Fruit fly (Drosophila melanogaster): Measurements from ENCODE around the gene sowah.
A peak's percentile ranks its signal among the peaks of the same experiment; 100 is the strongest.

Gene sowah

DNA sequence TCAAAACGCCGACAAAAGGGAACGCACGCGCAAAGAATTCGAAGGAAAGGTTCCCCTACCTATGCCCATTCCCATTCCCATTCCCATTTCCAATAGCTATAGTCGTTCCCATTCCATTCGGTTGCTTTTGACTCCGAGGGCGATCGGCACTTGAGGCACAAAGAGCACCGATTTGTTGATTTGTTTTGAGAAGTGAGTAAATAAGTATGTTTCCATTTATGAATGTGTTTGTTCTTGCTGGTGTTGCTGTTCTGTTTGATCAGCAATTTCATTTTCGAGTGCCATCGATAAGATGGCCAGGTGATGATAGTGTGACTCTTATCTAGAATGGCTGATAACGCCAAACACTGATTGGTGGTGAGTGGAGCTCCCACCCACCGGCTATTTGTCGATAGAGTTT is 34.0 kb upstream of the sowah start (continued):
- TF ChIP-seq pan (optimal IDR thresholded peaks at IDR 0.05), result no peak
- TF ChIP-seq pan (GFP tag; optimal IDR thresholded peaks at IDR 0.05 in 1 of 2, IDR thresholded peaks at IDR 0.05 in 1 of 2), result peak in 1 of 2 experiments; percentile 57
- no peak for TF ChIP-seq Dip3 (GFP tag; optimal IDR thresholded peaks at IDR 0.05)
- TF ChIP-seq CG14710 (tag; optimal IDR thresholded peaks at IDR 0.05), result peak; percentile 45
- no peak for TF ChIP-seq CG14667 (GFP tag; IDR thresholded peaks at IDR 0.05)
- no peak for TF ChIP-seq Dp (GFP tag; optimal IDR thresholded peaks at IDR 0.05)
- no peak for TF ChIP-seq CG1832 (GFP tag; optimal IDR thresholded peaks at IDR 0.05)
- no peak for TF ChIP-seq knrl (GFP tag; IDR thresholded peaks at IDR 0.05; ENCODE audit: partially characterized antibody)
- TF ChIP-seq CG1233 (GFP tag; optimal IDR thresholded peaks at IDR 0.05), result no peak
- peak; percentile 85 for TF ChIP-seq ac (GFP tag; optimal IDR thresholded peaks at IDR 0.05)
- no peak for TF ChIP-seq Xbp1 (GFP tag; optimal IDR thresholded peaks at IDR 0.05)
- TF ChIP-seq mld (GFP tag; IDR thresholded peaks at IDR 0.05; ENCODE audit: partially characterized antibody), result no peak
- TF ChIP-seq nerfin-1 (tag; optimal IDR thresholded peaks at IDR 0.05), result peak; percentile 19
- peak; percentile 25 for TF ChIP-seq sqz (GFP tag; optimal IDR thresholded peaks at IDR 0.05)
- no peak for TF ChIP-seq CG12299 (tag; optimal IDR thresholded peaks at IDR 0.05)
- TF ChIP-seq CG2875 (GFP tag; optimal IDR thresholded peaks at IDR 0.05), result peak; percentile 51
- no peak for TF ChIP-seq cad (GFP tag; optimal IDR thresholded peaks at IDR 0.05)
- no peak for TF ChIP-seq pnt (GFP tag; optimal IDR thresholded peaks at IDR 0.05)
- no peak for TF ChIP-seq trem (tag; optimal IDR thresholded peaks at IDR 0.05)
- no peak for TF ChIP-seq ftz-f1 (GFP tag; optimal IDR thresholded peaks at IDR 0.05)
- peak; percentile 81 for TF ChIP-seq GATAe (GFP tag; conservative IDR thresholded peaks at IDR 0.05)
- TF ChIP-seq Blimp-1 (GFP tag; optimal IDR thresholded peaks at IDR 0.05), result no peak
- TF ChIP-seq BtbVII (GFP tag; optimal IDR thresholded peaks at IDR 0.05), result no peak
- TF ChIP-seq E2f2 (GFP tag; IDR thresholded peaks at IDR 0.05), result no peak
- no peak for TF ChIP-seq CG12744 (GFP tag; optimal IDR thresholded peaks at IDR 0.05)
- no peak for TF ChIP-seq Aef1 (GFP tag; IDR thresholded peaks at IDR 0.05)
- peak; percentile 49 for TF ChIP-seq CG3407 (GFP tag; optimal IDR thresholded peaks at IDR 0.05)
- no peak for TF ChIP-seq psq (GFP tag; optimal IDR thresholded peaks at IDR 0.05)
- TF ChIP-seq CG8388 (GFP tag; optimal IDR thresholded peaks at IDR 0.05), result peak; percentile 7
- peak; percentile 35 for TF ChIP-seq CG13424 (tag; optimal IDR thresholded peaks at IDR 0.05)
- no peak for TF ChIP-seq CG18476 (GFP tag; optimal IDR thresholded peaks at IDR 0.05)
- TF ChIP-seq Ets65A (GFP tag), result no peak
- no peak for TF ChIP-seq Hr51 (GFP tag; optimal IDR thresholded peaks at IDR 0.05)
- no peak for TF ChIP-seq CG8281 (tag; optimal IDR thresholded peaks at IDR 0.05)
- no peak for TF ChIP-seq Taf1 (GFP tag; IDR thresholded peaks at IDR 0.05)
- TF ChIP-seq mirr (GFP tag; optimal IDR thresholded peaks at IDR 0.05), result peak; percentile 76
- TF ChIP-seq bsh (GFP tag; optimal IDR thresholded peaks at IDR 0.05), result peak in 1 of 2 experiments; percentile 56
- TF ChIP-seq HLH4C (GFP tag; IDR thresholded peaks at IDR 0.05; ENCODE audit: partially characterized antibody), result no peak
- peak; percentile 9 for TF ChIP-seq CG12769 (tag; optimal IDR thresholded peaks at IDR 0.05)
- TF ChIP-seq CG9876 (GFP tag; optimal IDR thresholded peaks at IDR 0.05), result no peak
- no peak for TF ChIP-seq Ravus (GFP tag; IDR thresholded peaks at IDR 0.05)
- peak; percentile 16 for TF ChIP-seq CG4424 (GFP tag; optimal IDR thresholded peaks at IDR 0.05)
- TF ChIP-seq CG12942 (GFP tag; optimal IDR thresholded peaks at IDR 0.05), result no peak
- no peak for TF ChIP-seq br (optimal IDR thresholded peaks at IDR 0.05)
- TF ChIP-seq CG31224 (GFP tag; IDR thresholded peaks at IDR 0.05), result no peak
- peak; percentile 41 for TF ChIP-seq tup (GFP tag; optimal IDR thresholded peaks at IDR 0.05)
- TF ChIP-seq Lhr (GFP tag; optimal IDR thresholded peaks at IDR 0.05), result peak; percentile 27
- TF ChIP-seq CG11398 (GFP tag; optimal IDR thresholded peaks at IDR 0.05), result peak; percentile 11
- TF ChIP-seq kni (GFP tag; optimal IDR thresholded peaks at IDR 0.05), result peak; percentile 91
- no peak for TF ChIP-seq luna (GFP tag; optimal IDR thresholded peaks at IDR 0.05)
- peak; percentile 8 for TF ChIP-seq sd (tag; optimal IDR thresholded peaks at IDR 0.05)
